Worm (Caenorhabditis elegans) whole organism, early embryonic: ENCODE measurements around the gene C07A9.9.

Experiments
- B0310.2 ChIP-seq: sonication (generic microtip); optimal IDR thresholded peaks from 2 replicates; lab custom pipeline; 2016; ENCODE audit warnings: mild to moderate bottlenecking, missing genetic modification characterization, missing compliant biosample characterization
- F13C5.2 ChIP-seq: sonication (generic microtip); optimal IDR thresholded peaks from 2 replicates; lab custom pipeline; 2017; ENCODE audit warnings: mild to moderate bottlenecking, missing genetic modification characterization, inconsistent platforms, missing compliant biosample characterization
- aly-1 ChIP-seq: sonication (generic microtip); optimal IDR thresholded peaks from 2 replicates; lab custom pipeline; 2016; ENCODE audit warnings: missing genetic modification characterization, missing compliant biosample characterization
- ama-1 ChIP-seq: fragments of 150-350 bp; optimal IDR thresholded peaks from 2 replicates; lab custom pipeline; 2014
- ceh-13 ChIP-seq: fragments of 200-800 bp; sonication (Bioruptor generic); optimal IDR thresholded peaks from 2 replicates; lab custom pipeline; 2018; ENCODE audit warnings: mild to moderate bottlenecking, missing genetic modification characterization, missing compliant biosample characterization
- ceh-36 ChIP-seq: sonication (generic microtip); optimal IDR thresholded peaks from 2 replicates; lab custom pipeline; 2016; ENCODE audit warnings: missing genetic modification characterization, inconsistent platforms, missing compliant biosample characterization
- ets-7 ChIP-seq: sonication (generic microtip); optimal IDR thresholded peaks from 2 replicates; lab custom pipeline; 2016; ENCODE audit warnings: missing genotype, missing genetic modification characterization, missing compliant biosample characterization
- flt-1 ChIP-seq: fragments of 200-800 bp; sonication (Bioruptor generic); IDR thresholded peaks from 2 replicates; pipeline ENCODE4 v1.3.6; 2022; ENCODE audit warnings: missing genetic modification characterization, missing compliant biosample characterization
- hmbx-1 ChIP-seq: sonication (generic microtip); optimal IDR thresholded peaks from 2 replicates; lab custom pipeline; 2016; ENCODE audit warnings: mild to moderate bottlenecking, missing genetic modification characterization, missing compliant biosample characterization
- hmg-4 ChIP-seq: fragments of 200-800 bp; sonication (Bioruptor generic); optimal IDR thresholded peaks from 2 replicates; lab custom pipeline; 2018; ENCODE audit warnings: mild to moderate bottlenecking, missing genetic modification characterization, missing compliant biosample characterization
- hnd-1 ChIP-seq: sonication (generic microtip); optimal IDR thresholded peaks from 2 replicates; lab custom pipeline; 2016; ENCODE audit warnings: missing genetic modification characterization, missing compliant biosample characterization
- pes-1 ChIP-seq: fragments of 200-800 bp; sonication (Bioruptor generic); IDR thresholded peaks from 2 replicates; pipeline ENCODE4 v1.3.6; 2022; ENCODE audit warnings: missing genetic modification reagents, missing genetic modification characterization, missing compliant biosample characterization
- scrt-1 ChIP-seq: fragments of 200-800 bp; sonication (Bioruptor generic); IDR thresholded peaks from 2 replicates; pipeline ENCODE4 v1.3.6; 2022; ENCODE audit warnings: missing genetic modification characterization, missing compliant biosample characterization
- sea-1 ChIP-seq: fragments of 200-800 bp; sonication (Bioruptor generic); conservative IDR thresholded peaks from 2 replicates; pipeline ENCODE4 v1.3.6; 2022; ENCODE audit warnings: missing genetic modification characterization, missing compliant biosample characterization
- tbx-11 ChIP-seq: fragments of 200-800 bp; sonication (Bioruptor generic); IDR thresholded peaks from 2 replicates; pipeline ENCODE4 v1.3.6; 2022; ENCODE audit warnings: missing genetic modification characterization, missing compliant biosample characterization
- tbx-37 ChIP-seq: fragments of 200-800 bp; sonication (Bioruptor generic); conservative IDR thresholded peaks from 2 replicates; pipeline ENCODE4 v1.3.6; 2022; ENCODE audit warnings: missing genetic modification reagents, missing genetic modification characterization, missing compliant biosample characterization
- tra-4 ChIP-seq: sonication (generic microtip); optimal IDR thresholded peaks from 2 replicates; lab custom pipeline; 2017; ENCODE audit warnings: missing genetic modification characterization, missing compliant biosample characterization

Gene C07A9.9

DNA sequence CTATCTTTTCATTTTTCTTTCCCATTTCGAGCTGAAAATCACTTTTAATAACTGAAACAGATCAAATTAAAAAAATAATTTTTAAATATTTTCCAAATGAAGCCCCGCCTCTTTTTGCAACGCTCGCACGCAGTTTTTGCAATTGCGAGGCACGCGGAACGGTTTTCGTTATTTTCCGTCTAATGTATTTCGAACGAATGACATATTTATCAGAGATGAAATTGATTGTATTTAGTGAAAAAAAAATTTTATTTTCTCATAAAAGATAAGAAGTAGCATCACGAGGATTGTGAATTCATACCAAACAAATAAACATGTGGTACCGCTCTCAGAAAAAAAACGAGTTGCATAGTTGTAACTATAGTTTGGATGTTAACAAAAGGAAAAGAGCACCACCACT is 37.6 kb downstream of the C07A9.9 start, which contains the start of gene rpac-19:
rpac-19 (minus strand) TSS at position 31 of the 400 bp plus-strand sequence.
- TF ChIP-seq hmbx-1 (tag; lab: Kevin White, UChicago) (peak; percentile 44), hmg-4 (GFP tag; lab: Kevin White, UChicago) (peak; percentile 13), hnd-1 (tag; lab: Kevin White, UChicago) (peak; percentile 23), tra-4 (tag; lab: Kevin White, UChicago) (no peak), ceh-36 (peak; percentile 53), ceh-13 (GFP tag; lab: Kevin White, UChicago) (peak; percentile 49), sea-1 (GFP tag; lab: Robert Waterston, UW) (0 out of 2 replicates have a peak, but pooled peaks have one; percentile 57), ama-1 (lab: Kevin White, UChicago) (no peak), F13C5.2 (tag; lab: Kevin White, UChicago) (peak; percentile 70), aly-1 (no peak), flt-1 (GFP tag; lab: Robert Waterston, UW) (peak; percentile 61; the same call in 1 of the 2 replicates), tbx-37 (GFP tag; lab: Robert Waterston, UW) (peak; percentile 50; the same call in 1 of the 2 replicates), pes-1 (GFP tag; lab: Robert Waterston, UW) (peak; percentile 73), tbx-11 (no peak), scrt-1 (peak; percentile 69; the same call in 1 of the 2 replicates), B0310.2 (tag; lab: Kevin White, UChicago) (no peak), ets-7 (no peak)

ce11 chrIII:9629054-9629453 is 38.4 kb downstream of the C07A9.9 start, which contains the start of gene tbg-1:
Gene tbg-1, minus strand, starts transcription at chrIII:9629154.
- TF ChIP-seq pes-1 (GFP tag; lab: Robert Waterston, UW) (no peak), ets-7 (no peak), hmbx-1 (tag; lab: Kevin White, UChicago) (no peak), ama-1 (lab: Kevin White, UChicago) (no peak), ceh-13 (GFP tag; lab: Kevin White, UChicago) (no peak), tbx-11 (no peak), aly-1 (no peak), ceh-36 (no peak), B0310.2 (tag; lab: Kevin White, UChicago) (no peak), hnd-1 (tag; lab: Kevin White, UChicago) (no peak), tbx-37 (GFP tag; lab: Robert Waterston, UW) (no peak), scrt-1 (no peak), F13C5.2 (tag; lab: Kevin White, UChicago) (no peak)

ce11 chrIII:9626602-9627001 is 40.8 kb downstream of the C07A9.9 start:
- TF ChIP-seq aly-1 (no peak), hmg-4 (GFP tag; lab: Kevin White, UChicago) (no peak), ama-1 (lab: Kevin White, UChicago) (no peak), B0310.2 (tag; lab: Kevin White, UChicago) (no peak), ets-7 (no peak), pes-1 (GFP tag; lab: Robert Waterston, UW) (no peak), tbx-37 (GFP tag; lab: Robert Waterston, UW) (no peak), tbx-11 (no peak), ceh-36 (no peak), flt-1 (GFP tag; lab: Robert Waterston, UW) (no peak)

DNA sequence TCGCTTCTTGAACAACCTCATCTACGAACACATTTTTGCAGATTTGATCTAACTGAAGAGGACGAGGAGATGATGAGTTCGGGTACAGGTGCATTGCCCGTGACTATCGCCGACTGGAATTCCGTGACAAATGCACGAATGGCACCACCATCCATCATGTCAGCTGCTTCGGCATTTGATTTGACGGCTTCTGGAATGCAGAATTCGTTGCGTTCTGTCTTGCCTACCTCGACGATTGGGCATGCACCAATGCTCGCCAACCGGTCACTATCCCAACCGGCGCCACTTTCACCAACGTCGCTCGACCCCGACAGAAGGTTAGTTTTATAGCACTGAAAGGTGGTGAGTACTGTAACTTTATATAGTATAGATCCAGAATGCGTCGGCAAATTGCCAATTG is 44.0 kb downstream of the C07A9.9 start:
- no peak for TF ChIP-seq B0310.2 (tag; lab: Kevin White, UChicago)
- no peak for TF ChIP-seq pes-1 (GFP tag; lab: Robert Waterston, UW)
- TF ChIP-seq tbx-11 = no peak
- TF ChIP-seq ama-1 (lab: Kevin White, UChicago) = no peak
- TF ChIP-seq tra-4 (tag; lab: Kevin White, UChicago) = no peak
- TF ChIP-seq ceh-13 (GFP tag; lab: Kevin White, UChicago) = no peak
- TF ChIP-seq aly-1 = no peak
- no peak for TF ChIP-seq scrt-1
- no peak for TF ChIP-seq sea-1 (GFP tag; lab: Robert Waterston, UW)
- no peak for TF ChIP-seq ceh-36
- TF ChIP-seq ets-7 = no peak
- no peak for TF ChIP-seq tbx-37 (GFP tag; lab: Robert Waterston, UW)

- TF ChIP-seq ceh-13 (GFP tag; lab: Kevin White, UChicago) = no peak
- no peak for TF ChIP-seq hmbx-1 (tag; lab: Kevin White, UChicago)
- no peak for TF ChIP-seq ceh-36
- no peak for TF ChIP-seq aly-1
- TF ChIP-seq hmg-4 (GFP tag; lab: Kevin White, UChicago) = no peak
- TF ChIP-seq F13C5.2 (tag; lab: Kevin White, UChicago) = no peak
- no peak for TF ChIP-seq hnd-1 (tag; lab: Kevin White, UChicago)
- no peak for TF ChIP-seq pes-1 (GFP tag; lab: Robert Waterston, UW)
These were observed 45.5 kb downstream of the C07A9.9 start for ce11 chrIII:9621840-9622525.

ce11 chrIII:9620148-9620547 is 47.3 kb downstream of the C07A9.9 start:
- TF ChIP-seq flt-1 (GFP tag; lab: Robert Waterston, UW) (no peak), pes-1 (GFP tag; lab: Robert Waterston, UW) (no peak), B0310.2 (tag; lab: Kevin White, UChicago) (no peak), hnd-1 (tag; lab: Kevin White, UChicago) (no peak), tbx-37 (GFP tag; lab: Robert Waterston, UW) (no peak), ama-1 (lab: Kevin White, UChicago) (no peak), ceh-36 (no peak), hmbx-1 (tag; lab: Kevin White, UChicago) (no peak), sea-1 (GFP tag; lab: Robert Waterston, UW) (no peak), ceh-13 (GFP tag; lab: Kevin White, UChicago) (no peak), aly-1 (no peak), tra-4 (tag; lab: Kevin White, UChicago) (no peak), tbx-11 (no peak), ets-7 (no peak), scrt-1 (no peak)
